Worm (Caenorhabditis elegans): ENCODE data around the gene C32D5.10.

DNA sequence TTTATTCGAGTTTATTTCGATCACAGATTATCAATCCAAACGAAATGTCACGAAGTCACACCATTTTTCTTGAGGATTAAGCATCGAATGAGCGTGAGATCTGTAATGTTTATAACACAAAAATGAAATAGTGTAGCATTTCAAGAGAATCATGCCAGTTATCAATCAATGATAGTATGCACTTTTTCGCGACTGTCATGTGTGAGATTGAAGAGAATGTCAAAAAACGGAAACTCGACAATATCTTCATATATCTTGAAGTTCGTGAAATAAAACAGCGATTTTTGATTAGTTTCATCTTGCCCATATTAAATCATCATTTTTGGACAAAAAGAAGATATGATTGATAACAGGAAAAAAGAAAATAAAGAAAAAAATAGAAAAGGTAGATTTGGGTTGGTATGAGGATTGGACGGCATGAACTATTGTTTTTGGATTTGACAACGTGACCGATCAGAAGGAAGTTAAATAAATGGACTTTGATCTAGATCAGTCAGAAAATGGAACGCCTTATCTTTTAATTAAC is 27.3 kb upstream of the C32D5.10 start:
- no peak for TF ChIP-seq jun-1 (tag; optimal IDR thresholded peaks at IDR 0.05)
- TF ChIP-seq ceh-28 (tag; optimal IDR thresholded peaks at IDR 0.05) = no peak
- no peak for TF ChIP-seq unc-62 (GFP tag; optimal IDR thresholded peaks at IDR 0.05 in 1 of 2)
- TF ChIP-seq unc-62 (tag; optimal IDR thresholded peaks at IDR 0.05) = no peak
- TF ChIP-seq lsy-2 (tag; optimal IDR thresholded peaks at IDR 0.05) = no peak
- no peak for TF ChIP-seq R02D3.7 (tag; optimal IDR thresholded peaks at IDR 0.05)
- no peak for TF ChIP-seq vab-7 (GFP tag; IDR thresholded peaks at IDR 0.05)
- TF ChIP-seq zag-1 (tag; optimal IDR thresholded peaks at IDR 0.05) = no peak
- no peak for TF ChIP-seq T20F7.1 (GFP tag; optimal IDR thresholded peaks at IDR 0.05)
